Worm (Caenorhabditis elegans) whole organism, L2 larva: ENCODE data around the gene glb-3.
"Not testable (repeated sequence)": the region's sequence is repeated elsewhere in the genome, so short reads cannot be mapped to it uniquely, and the experiment has no call there.

Experiments used
- F13H6.1 ChIP-seq: sonication (generic microtip); optimal IDR thresholded peaks from 2 replicates; lab custom pipeline; 2016; ENCODE audit warnings: missing genetic modification characterization, missing compliant biosample characterization
- alr-1 ChIP-seq: fragments of 150-350 bp; optimal IDR thresholded peaks from 2 replicates; lab custom pipeline; 2014; ENCODE audit warnings: missing biosample characterization, missing genetic modification characterization
- blmp-1 ChIP-seq: sonication (generic microtip); optimal IDR thresholded peaks from 2 replicates; lab custom pipeline; 2017; ENCODE audit warnings: missing genetic modification characterization, mild to moderate bottlenecking, missing compliant biosample characterization, antibody characterized with exemption, moderate library complexity; ENCODE audit not compliant: insufficient read depth
- ceh-16 ChIP-seq: fragments of 150-350 bp; optimal IDR thresholded peaks from 2 replicates; lab custom pipeline; 2014; ENCODE audit warnings: missing biosample characterization, missing genetic modification characterization
- crh-2 ChIP-seq: sonication (generic microtip); optimal IDR thresholded peaks from 2 replicates; lab custom pipeline; 2017; ENCODE audit warnings: missing biosample characterization, missing genetic modification characterization
- fos-1 ChIP-seq: fragments of 150-350 bp; optimal IDR thresholded peaks from 2 replicates; lab custom pipeline; 2014; ENCODE audit warnings: missing biosample characterization, missing genetic modification characterization
- gmeb-1 ChIP-seq: fragments of 150-350 bp; optimal IDR thresholded peaks from 2 replicates; lab custom pipeline; 2014; ENCODE audit warnings: missing biosample characterization, missing genetic modification characterization
- lin-13 ChIP-seq: fragments of 150-350 bp; optimal IDR thresholded peaks from 2 replicates; lab custom pipeline; 2014; ENCODE audit warnings: missing biosample characterization, missing genetic modification reagents, missing genetic modification characterization
- mdl-1 ChIP-seq, 2 experiments: fragments of 150-350 bp in 1 of 2; sonication (generic microtip) in 1 of 2; optimal IDR thresholded peaks; 2 replicates each; lab custom pipeline; 2017; ENCODE audit warnings: missing biosample characterization in 2 of 2, missing genetic modification characterization in 2 of 2
- nhr-10 ChIP-seq: sonication (generic microtip); optimal IDR thresholded peaks from 2 replicates; lab custom pipeline; 2017; ENCODE audit warnings: missing biosample characterization, missing genetic modification characterization
- nhr-11 ChIP-seq: fragments of 150-350 bp; optimal IDR thresholded peaks from 2 replicates; lab custom pipeline; 2014; ENCODE audit warnings: missing biosample characterization, missing genetic modification characterization
- nhr-129 ChIP-seq: fragments of 150-350 bp; optimal IDR thresholded peaks from 2 replicates; lab custom pipeline; 2014; ENCODE audit warnings: missing biosample characterization, missing genetic modification characterization
- nhr-21 ChIP-seq: fragments of 150-350 bp; optimal IDR thresholded peaks from 2 replicates; lab custom pipeline; 2014; ENCODE audit warnings: missing biosample characterization, missing genetic modification characterization
- nhr-237 ChIP-seq: fragments of 150-350 bp; optimal IDR thresholded peaks from 2 replicates; lab custom pipeline; 2014; ENCODE audit warnings: missing biosample characterization, missing genetic modification characterization
- nhr-25 ChIP-seq: fragments of 150-350 bp; sonication (generic microtip); optimal IDR thresholded peaks from 3 replicates; lab custom pipeline; 2014; ENCODE audit warnings: missing biosample characterization, missing genetic modification characterization
- nhr-6 ChIP-seq: fragments of 150-350 bp; optimal IDR thresholded peaks from 2 replicates; lab custom pipeline; 2014; ENCODE audit warnings: missing biosample characterization, missing genetic modification characterization
- peb-1 ChIP-seq: fragments of 150-350 bp; optimal IDR thresholded peaks from 2 replicates; lab custom pipeline; 2014; ENCODE audit warnings: missing biosample characterization, missing genetic modification characterization
- skn-1 ChIP-seq: sonication (generic microtip); optimal IDR thresholded peaks from 2 replicates; lab custom pipeline; 2017; ENCODE audit warnings: missing biosample characterization, missing genetic modification characterization
- sma-3 ChIP-seq: sonication (generic microtip); optimal IDR thresholded peaks from 2 replicates; lab custom pipeline; 2016; ENCODE audit warnings: missing genetic modification reagents, missing genetic modification characterization, missing compliant biosample characterization
- sma-9 ChIP-seq, 2 experiments: fragments of 150-350 bp in 1 of 2; sonication (generic microtip) in 1 of 2; optimal IDR thresholded peaks; 2 replicates each; lab custom pipeline; 2014 to 2016; ENCODE audit warnings: missing genetic modification characterization in 2 of 2, mild to moderate bottlenecking in 1 of 2, missing biosample characterization in 1 of 2, missing compliant biosample characterization in 1 of 2, missing genetic modification reagents in 1 of 2, moderate library complexity in 1 of 2
- snpc-4 ChIP-seq: fragments of 150-350 bp; optimal IDR thresholded peaks from 2 replicates; lab custom pipeline; 2014; ENCODE audit warnings: missing biosample characterization, missing genetic modification characterization
- ztf-1 ChIP-seq: fragments of 200-800 bp; sonication (Bioruptor generic); conservative IDR thresholded peaks from 2 replicates; pipeline ENCODE4 v1.3.6; 2022; ENCODE audit warnings: missing genetic modification characterization, missing compliant biosample characterization

glb-3 gene

ce11 chrV:11176693-11177304 lies 42.4 kb downstream of the glb-3 start:
- TF ChIP-seq crh-2: peak; percentile 24
- TF ChIP-seq nhr-129 (tag; lab: Kevin White, UChicago): peak; percentile 29
- TF ChIP-seq lin-13 (GFP tag; lab: Kevin White, UChicago): peak; percentile 21
- peak; percentile 69 for TF ChIP-seq sma-3 (GFP tag; lab: Kevin White, UChicago)
- TF ChIP-seq mdl-1 (tag; optimal IDR thresholded peaks at IDR 0.05; lab: Kevin White, UChicago): peak in 1 of 2 experiments; percentile 23
- TF ChIP-seq nhr-21: peak; percentile 59
- peak; percentile 65 for TF ChIP-seq F13H6.1
- TF ChIP-seq snpc-4: peak; percentile 96
- peak; percentile 33 for TF ChIP-seq gmeb-1
- peak; percentile 45 for TF ChIP-seq fos-1 (tag; lab: Kevin White, UChicago)
- peak; percentile 87 for TF ChIP-seq sma-9 (GFP tag; optimal IDR thresholded peaks at IDR 0.05; lab: Kevin White, UChicago)
- TF ChIP-seq sma-9 (tag; optimal IDR thresholded peaks at IDR 0.05; lab: Kevin White, UChicago): not testable (repeated sequence)

- TF ChIP-seq nhr-10 (tag; lab: Kevin White, UChicago) (no peak), alr-1 (no peak), nhr-6 (tag; lab: Kevin White, UChicago) (no peak), skn-1 (tag; lab: Kevin White, UChicago) (no peak), peb-1 (no peak), ceh-16 (tag; lab: Kevin White, UChicago) (no peak), nhr-21 (no peak), snpc-4 (no peak), ztf-1 (GFP tag; lab: Robert Waterston, UW) (no peak), nhr-11 (tag; lab: Kevin White, UChicago) (no peak), nhr-237 (tag; lab: Kevin White, UChicago) (no peak)
These were observed 43.2 kb downstream of the glb-3 start, which contains the start of gene gpa-1 for ce11 chrV:11177577-11177976. Gene gpa-1, minus strand, starts transcription at chrV:11177677.

- TF ChIP-seq nhr-25 (tag; lab: Kevin White, UChicago) (peak; percentile 78), sma-3 (GFP tag; lab: Kevin White, UChicago) (no peak), ztf-1 (GFP tag; lab: Robert Waterston, UW) (no peak)
These were observed 46.6 kb downstream of the glb-3 start for ce11 chrV:11180951-11181350.

- TF ChIP-seq gmeb-1 (no peak), blmp-1 (tag; lab: Kevin White, UChicago) (no peak), nhr-25 (tag; lab: Kevin White, UChicago) (peak; percentile 61)
These were observed 48.5 kb downstream of the glb-3 start, which contains the start of gene cnc-10 for ce11 chrV:11182925-11183324. Gene cnc-10, plus strand, starts transcription at chrV:11183225.
